Fruit fly (Drosophila melanogaster): ENCODE results near the gene CG42724.

- TF ChIP-seq dmrt93B (GFP tag; optimal IDR thresholded peaks at IDR 0.05) (peak; percentile 62), psq (GFP tag; optimal IDR thresholded peaks at IDR 0.05) (peak; percentile 91), jim (GFP tag; optimal IDR thresholded peaks at IDR 0.05) (peak; percentile 74), usp (GFP tag; optimal IDR thresholded peaks at IDR 0.05) (no peak), GATAd (GFP tag; optimal IDR thresholded peaks at IDR 0.05) (no peak), br (GFP tag; optimal IDR thresholded peaks at IDR 0.05) (peak; percentile 69), lola (GFP tag; optimal IDR thresholded peaks at IDR 0.05) (no peak), pan (optimal IDR thresholded peaks at IDR 0.05) (no peak), h (GFP tag; optimal IDR thresholded peaks at IDR 0.05) (peak; percentile 75), N (GFP tag; optimal IDR thresholded peaks at IDR 0.05) (no peak), Vsx2 (GFP tag; optimal IDR thresholded peaks at IDR 0.05; ENCODE audit: partially characterized antibody) (no peak), brk (GFP tag; optimal IDR thresholded peaks at IDR 0.05) (peak; percentile 48), Dfd (GFP tag; optimal IDR thresholded peaks at IDR 0.05) (no peak), OdsH (GFP tag; optimal IDR thresholded peaks at IDR 0.05) (peak; percentile 80)
Observed at dm6 chr3R:6410412-6411225, 42.5 kb upstream of the CG42724 start.

Measured in whole organism, wandering third instar larva.